Fruit fly (Drosophila melanogaster) whole organism, embryonic: ENCODE measurements around the gene CG4467.

ENCODE experiments used
- Asciz ChIP-seq: fragments of 200-800 bp; sonication (Bioruptor generic); optimal IDR thresholded peaks from 2 replicates; lab custom pipeline; 2017; ENCODE audit warnings: missing biosample characterization, mild to moderate bottlenecking, missing genetic modification characterization, missing genetic modification reagents
- CG10959 ChIP-seq: fragments of 200-800 bp; sonication (Bioruptor generic); IDR thresholded peaks from 2 replicates; pipeline ENCODE4 v1.3.6; 2022; ENCODE audit warnings: missing biosample characterization, missing genetic modification characterization
- CG12236 ChIP-seq: fragments of 200-800 bp; sonication (Bioruptor generic); optimal IDR thresholded peaks from 2 replicates; lab custom pipeline; 2016; ENCODE audit warnings: missing biosample characterization, missing genetic modification characterization
- CG12769 ChIP-seq: fragments of 200-800 bp; sonication (Bioruptor generic); optimal IDR thresholded peaks from 2 replicates; lab custom pipeline; 2019; ENCODE audit warnings: missing biosample characterization, mild to moderate bottlenecking, missing genetic modification characterization, moderate library complexity
- CG13296 ChIP-seq: fragments of 200-800 bp; sonication (Bioruptor generic); optimal IDR thresholded peaks from 3 replicates; lab custom pipeline; 2018; ENCODE audit warnings: missing biosample characterization, mild to moderate bottlenecking, missing genetic modification characterization
- CG13624 ChIP-seq: fragments of 200-800 bp; sonication (Bioruptor generic); optimal IDR thresholded peaks from 2 replicates; lab custom pipeline; 2016; ENCODE audit warnings: missing biosample characterization, missing genetic modification characterization
- CG15011 ChIP-seq: fragments of 200-800 bp; sonication (Bioruptor generic); optimal IDR thresholded peaks from 3 replicates; lab custom pipeline; 2018; ENCODE audit warnings: missing biosample characterization, mild to moderate bottlenecking, missing genetic modification characterization
- CG17359 ChIP-seq: fragments of 200-800 bp; sonication (Bioruptor generic); optimal IDR thresholded peaks from 3 replicates; lab custom pipeline; 2018; ENCODE audit warnings: missing biosample characterization, mild to moderate bottlenecking, missing genetic modification characterization, moderate library complexity
- CG42726 ChIP-seq: fragments of 200-800 bp; sonication (Bioruptor generic); IDR thresholded peaks from 2 replicates; pipeline ENCODE4 v1.3.6; 2022; ENCODE audit warnings: missing biosample characterization, missing genetic modification characterization; ENCODE audit not compliant: partially characterized antibody
- CG4854 ChIP-seq: fragments of 200-800 bp; sonication (Bioruptor generic); optimal IDR thresholded peaks from 2 replicates; lab custom pipeline; 2016; ENCODE audit warnings: missing biosample characterization, missing genetic modification characterization, inconsistent platforms
- CG5953 ChIP-seq: fragments of 200-800 bp; sonication (Bioruptor generic); IDR thresholded peaks from 2 replicates; pipeline ENCODE4 v1.3.6; 2022; ENCODE audit warnings: missing biosample characterization, missing genetic modification characterization
- CG6254 ChIP-seq: fragments of 200-800 bp; sonication (Bioruptor generic); optimal IDR thresholded peaks from 3 replicates; lab custom pipeline; 2017; ENCODE audit warnings: mild to moderate bottlenecking, missing biosample characterization, missing genetic modification reagents, missing genetic modification characterization
- CG7357 ChIP-seq: fragments of 200-800 bp; sonication (Bioruptor generic); IDR thresholded peaks from 3 replicates; pipeline ENCODE4 v1.3.6; 2022; ENCODE audit warnings: missing biosample characterization, missing genetic modification characterization
- CG7928 ChIP-seq: fragments of 200-800 bp; sonication (Bioruptor generic); optimal IDR thresholded peaks from 2 replicates; lab custom pipeline; 2017; ENCODE audit warnings: missing biosample characterization, mild to moderate bottlenecking, missing genetic modification characterization
- CG8290 ChIP-seq, 3 experiments: fragments of 200-800 bp; sonication (Bioruptor generic); optimal IDR thresholded peaks; 2 replicates each; lab custom pipeline; 2016 to 2019; ENCODE audit warnings: missing biosample characterization in 3 of 3, missing genetic modification characterization in 3 of 3, mild to moderate bottlenecking in 2 of 3, moderate library complexity in 1 of 3
- CG8359 ChIP-seq: fragments of 200-800 bp; sonication (Bioruptor generic); optimal IDR thresholded peaks from 2 replicates; lab custom pipeline; 2017; ENCODE audit warnings: missing biosample characterization, mild to moderate bottlenecking, missing genetic modification characterization, borderline replicate concordance
- CG9215 ChIP-seq: fragments of 200-800 bp; sonication (Bioruptor generic); IDR thresholded peaks from 2 replicates; pipeline ENCODE4 v1.3.6; 2022; ENCODE audit warnings: missing biosample characterization, missing genetic modification characterization
- CHES-1-like ChIP-seq: fragments of 200-800 bp; sonication (Bioruptor generic); optimal IDR thresholded peaks from 2 replicates; lab custom pipeline; 2016; ENCODE audit warnings: missing biosample characterization, missing genetic modification characterization
- Camta ChIP-seq: fragments of 200-800 bp; sonication (Bioruptor generic); optimal IDR thresholded peaks from 2 replicates; lab custom pipeline; 2016; ENCODE audit warnings: missing biosample characterization, missing genetic modification characterization
- D ChIP-seq, 2 experiments: fragments of 200-800 bp in 1 of 2; fragments of >200 bp in 1 of 2; sonication (Bioruptor generic) in 1 of 2; optimal IDR thresholded peaks; 2 replicates in 1 of 2; 3 replicates in 1 of 2; lab custom pipeline; 2017; ENCODE audit warnings: mild to moderate bottlenecking in 1 of 2, missing biosample characterization in 1 of 2, missing genetic modification characterization in 1 of 2, missing genetic modification reagents in 1 of 2
- D19A ChIP-seq: fragments of 200-800 bp; optimal IDR thresholded peaks from 3 replicates; lab custom pipeline; 2019; ENCODE audit warnings: missing biosample characterization, mild to moderate bottlenecking, missing genetic modification characterization, moderate library complexity
- Dip2 ChIP-seq: fragments of 200-800 bp; sonication (Bioruptor generic); IDR thresholded peaks from 2 replicates; pipeline ENCODE4 v1.3.6; 2022; ENCODE audit warnings: missing biosample characterization, missing genetic modification characterization
- Dll ChIP-seq: fragments of 200-800 bp; sonication (Bioruptor generic); IDR thresholded peaks from 4 replicates; pipeline ENCODE4 v1.3.6; 2022; ENCODE audit warnings: missing biosample characterization, missing genetic modification characterization; ENCODE audit not compliant: partially characterized antibody
- Oaz ChIP-seq: fragments of 200-800 bp; sonication (Bioruptor generic); IDR thresholded peaks from 2 replicates; pipeline ENCODE4 v1.3.6; 2022; ENCODE audit warnings: missing biosample characterization, missing genetic modification characterization
- Sox100B ChIP-seq: fragments of 200-800 bp; sonication (Bioruptor generic); optimal IDR thresholded peaks from 3 replicates; lab custom pipeline; 2018; ENCODE audit warnings: missing biosample characterization, mild to moderate bottlenecking, missing genetic modification characterization
- Sox102F ChIP-seq: fragments of 200-800 bp; sonication (Bioruptor generic); optimal IDR thresholded peaks from 2 replicates; lab custom pipeline; 2018; ENCODE audit warnings: missing biosample characterization, mild to moderate bottlenecking, missing genetic modification characterization, moderate library complexity
- Sry-δ ChIP-seq: fragments of 200-800 bp; sonication (Bioruptor generic); optimal IDR thresholded peaks from 2 replicates; lab custom pipeline; 2016; ENCODE audit warnings: missing biosample characterization, missing genetic modification characterization
- bbx ChIP-seq: fragments of 200-800 bp; sonication (Bioruptor generic); IDR thresholded peaks from 2 replicates; pipeline ENCODE4 v1.3.6; 2022; ENCODE audit warnings: missing biosample characterization, missing genetic modification characterization; ENCODE audit not compliant: partially characterized antibody
- chn ChIP-seq: fragments of 200-800 bp; sonication (Bioruptor generic); optimal IDR thresholded peaks from 2 replicates; lab custom pipeline; 2016; ENCODE audit warnings: missing biosample characterization, missing genetic modification characterization
- gfzf ChIP-seq: fragments of 200-800 bp; sonication (Bioruptor generic); optimal IDR thresholded peaks from 2 replicates; lab custom pipeline; 2016; ENCODE audit warnings: missing biosample characterization, mild to moderate bottlenecking, missing genetic modification characterization, moderate library complexity
- insv ChIP-seq, 2 experiments: fragments of 200-800 bp; sonication (Bioruptor generic); optimal IDR thresholded peaks; 3 replicates each; lab custom pipeline; 2016 to 2018; ENCODE audit warnings: missing biosample characterization in 2 of 2, missing genetic modification characterization in 2 of 2
- kah ChIP-seq: fragments of 200-800 bp; sonication (Bioruptor generic); optimal IDR thresholded peaks from 2 replicates; lab custom pipeline; 2018; ENCODE audit warnings: missing biosample characterization, mild to moderate bottlenecking, missing genetic modification characterization
- ken ChIP-seq: fragments of 200-800 bp; sonication (Bioruptor generic); IDR thresholded peaks from 3 replicates; pipeline ENCODE4 v1.3.6; 2022; ENCODE audit warnings: missing biosample characterization, missing genetic modification characterization
- kni ChIP-seq: fragments of 200-800 bp; sonication (Bioruptor generic); optimal IDR thresholded peaks from 3 replicates; lab custom pipeline; 2017; ENCODE audit warnings: mild to moderate bottlenecking, missing biosample characterization, missing genetic modification reagents, missing genetic modification characterization
- lov ChIP-seq, 2 experiments: fragments of 200-800 bp in 1 of 2; fragments of >200 bp in 1 of 2; sonication (Bioruptor generic) in 1 of 2; IDR thresholded peaks in 1 of 2; optimal IDR thresholded peaks in 1 of 2; 2 replicates in 1 of 2; 3 replicates in 1 of 2; pipeline versions ENCODE4 v1.3.6 to Lab custom; 2017 to 2022; ENCODE audit warnings: missing biosample characterization in 1 of 2, missing genetic modification characterization in 1 of 2
- mam ChIP-seq: fragments of 200-800 bp; sonication (Bioruptor generic); optimal IDR thresholded peaks from 3 replicates; lab custom pipeline; 2016; ENCODE audit warnings: missing biosample characterization, missing genetic modification characterization
- mld ChIP-seq: fragments of 200-800 bp; sonication (Bioruptor generic); IDR thresholded peaks from 3 replicates; pipeline ENCODE4 v1.3.6; 2022; ENCODE audit warnings: missing biosample characterization, missing genetic modification characterization; ENCODE audit not compliant: partially characterized antibody
- p53 ChIP-seq: fragments of 200-800 bp; sonication (Bioruptor generic); optimal IDR thresholded peaks from 2 replicates; lab custom pipeline; 2016; ENCODE audit warnings: missing biosample characterization, missing genetic modification characterization
- pfk ChIP-seq: fragments of 200-800 bp; sonication (Bioruptor generic); optimal IDR thresholded peaks from 2 replicates; lab custom pipeline; 2018; ENCODE audit warnings: missing biosample characterization, mild to moderate bottlenecking, missing genetic modification characterization, moderate library complexity
- pros ChIP-seq: fragments of 200-800 bp; sonication (Bioruptor generic); optimal IDR thresholded peaks from 3 replicates; lab custom pipeline; 2019; ENCODE audit warnings: missing biosample characterization, mild to moderate bottlenecking, missing genetic modification characterization, moderate library complexity
- sd ChIP-seq: fragments of 200-800 bp; sonication (Bioruptor generic); optimal IDR thresholded peaks from 3 replicates; lab custom pipeline; 2018; ENCODE audit warnings: missing biosample characterization, mild to moderate bottlenecking, missing genetic modification characterization, moderate library complexity
- sima ChIP-seq: fragments of 200-800 bp; sonication (Bioruptor generic); optimal IDR thresholded peaks from 2 replicates; lab custom pipeline; 2016; ENCODE audit warnings: missing biosample characterization, missing genetic modification characterization
- slou ChIP-seq: fragments of 200-800 bp; sonication (Bioruptor generic); optimal IDR thresholded peaks from 3 replicates; lab custom pipeline; 2016; ENCODE audit warnings: missing biosample characterization, missing genetic modification characterization
- so ChIP-seq: fragments of 200-800 bp; sonication (Bioruptor generic); IDR thresholded peaks from 3 replicates; pipeline ENCODE4 v1.3.6; 2022; ENCODE audit warnings: missing biosample characterization, missing genetic modification characterization
- sob ChIP-seq: fragments of 200-800 bp; sonication (Bioruptor generic); IDR thresholded peaks from 2 replicates; pipeline ENCODE4 v1.3.6; 2022; ENCODE audit warnings: missing biosample characterization, missing genetic modification characterization
- tap ChIP-seq: fragments of 200-800 bp; optimal IDR thresholded peaks from 3 replicates; lab custom pipeline; 2019; ENCODE audit warnings: missing biosample characterization, mild to moderate bottlenecking, missing genetic modification characterization, moderate library complexity
- toy ChIP-seq: fragments of 200-800 bp; sonication (Bioruptor generic); IDR thresholded peaks from 2 replicates; pipeline ENCODE4 v1.3.6; 2022; ENCODE audit warnings: missing biosample characterization, missing genetic modification characterization
- vnd ChIP-seq: fragments of 200-800 bp; sonication (Bioruptor generic); IDR thresholded peaks from 3 replicates; pipeline ENCODE4 v1.3.6; 2022; ENCODE audit warnings: missing biosample characterization, missing genetic modification characterization; ENCODE audit not compliant: partially characterized antibody

CG4467 gene

DNA sequence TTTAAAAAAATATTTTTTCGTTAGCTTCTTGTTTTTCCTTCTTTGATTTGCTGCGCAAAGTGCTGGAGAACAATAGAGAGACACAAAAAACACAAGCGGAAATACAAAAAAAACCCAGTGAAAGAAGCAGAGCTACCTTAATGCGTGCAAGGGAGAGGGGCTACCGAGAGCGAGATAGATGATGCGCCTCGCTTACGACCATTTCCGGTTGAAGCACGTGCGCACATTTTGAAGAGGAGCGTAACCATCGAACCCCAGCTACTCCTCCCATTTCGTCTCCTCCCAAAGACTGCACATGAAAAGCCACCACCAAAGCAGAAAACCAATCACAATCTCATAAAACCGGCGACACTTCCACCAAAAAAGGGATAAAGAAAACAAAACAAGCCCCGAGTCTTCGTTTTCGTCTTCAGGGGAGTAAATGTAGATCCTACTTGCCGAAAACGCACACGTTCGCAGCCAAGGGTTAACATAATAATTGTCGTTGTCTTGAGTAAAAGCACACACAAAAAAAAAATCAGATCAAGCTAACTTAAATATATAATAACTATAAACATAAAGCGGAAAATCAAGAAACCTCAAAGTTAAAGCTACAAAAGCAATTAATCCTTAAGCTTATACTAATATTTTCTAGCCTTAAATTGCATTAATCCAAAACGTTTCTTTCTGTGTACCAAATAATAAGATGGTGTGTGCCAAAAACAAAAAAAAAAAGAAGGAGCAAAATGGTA, 48.6 kb upstream of the CG4467 start (continued):
- TF ChIP-seq ken (GFP tag; lab: Robert Waterston, UW): no peak
- 0 out of 2 replicates have a peak, but pooled peaks have one; percentile 6 for TF ChIP-seq CG5953 (GFP tag; lab: Robert Waterston, UW)
- no peak for TF ChIP-seq Asciz (GFP tag; lab: Kevin White, UChicago)
- no peak for TF ChIP-seq tap (tag; lab: Kevin White, UChicago)
- no peak for TF ChIP-seq insv (GFP tag; optimal IDR thresholded peaks at IDR 0.05; lab: Kevin White, UChicago)
- no peak for TF ChIP-seq CG6254
- TF ChIP-seq Dll: no peak
- no peak for TF ChIP-seq kah (GFP tag; lab: Kevin White, UChicago)
- TF ChIP-seq toy (GFP tag; lab: Robert Waterston, UW): no peak
- TF ChIP-seq pros (GFP tag; lab: Kevin White, UChicago): peak; percentile 21
- no peak for TF ChIP-seq bbx
- no peak for TF ChIP-seq CG42726 (GFP tag; lab: Robert Waterston, UW)
- no peak for TF ChIP-seq CG7928 (GFP tag; lab: Kevin White, UChicago)
- TF ChIP-seq slou (GFP tag; lab: Kevin White, UChicago): no peak
- no peak for TF ChIP-seq Camta (GFP tag; lab: Kevin White, UChicago)
- no peak for TF ChIP-seq CG8290 (GFP tag; optimal IDR thresholded peaks at IDR 0.05; lab: Kevin White, UChicago)
- TF ChIP-seq CG8290 (tag; optimal IDR thresholded peaks at IDR 0.05; lab: Kevin White, UChicago): no peak
- TF ChIP-seq CG13624 (GFP tag; lab: Kevin White, UChicago): no peak
- TF ChIP-seq CG17359: peak; percentile 25
- TF ChIP-seq CG13296: no peak
- no peak for TF ChIP-seq gfzf (GFP tag; lab: Kevin White, UChicago)
- no peak for TF ChIP-seq Dip2 (GFP tag; lab: Robert Waterston, UW)
- no peak for TF ChIP-seq sd (tag; lab: Kevin White, UChicago)
- no peak for TF ChIP-seq CG7357
- TF ChIP-seq CG10959 (GFP tag; lab: Robert Waterston, UW): no peak
- TF ChIP-seq D (optimal IDR thresholded peaks at IDR 0.05; lab: Kevin White, UChicago): no peak
- no peak for TF ChIP-seq D (GFP tag; optimal IDR thresholded peaks at IDR 0.05; lab: Kevin White, UChicago)
- TF ChIP-seq sima (GFP tag; lab: Kevin White, UChicago): no peak
- no peak for TF ChIP-seq mld (GFP tag; lab: Robert Waterston, UW)
- TF ChIP-seq Sry-δ: no peak
- TF ChIP-seq CHES-1-like: no peak
- TF ChIP-seq so (GFP tag; lab: Robert Waterston, UW): no peak
- no peak; the same call in 1 of the 2 replicates for TF ChIP-seq CG9215 (GFP tag; lab: Robert Waterston, UW)
- TF ChIP-seq Oaz (GFP tag; lab: Robert Waterston, UW): no peak
- TF ChIP-seq CG12769 (tag; lab: Kevin White, UChicago): no peak
- no peak for TF ChIP-seq CG4854 (GFP tag; lab: Kevin White, UChicago)
- TF ChIP-seq Sox100B (GFP tag; lab: Kevin White, UChicago): no peak
- TF ChIP-seq D19A (tag; lab: Kevin White, UChicago): no peak
- no peak; the same call in 1 of the 2 replicates for TF ChIP-seq sob (GFP tag; lab: Robert Waterston, UW)
- TF ChIP-seq lov (optimal IDR thresholded peaks at IDR 0.05; lab: Kevin White, UChicago): no peak
- no peak for TF ChIP-seq lov (GFP tag; IDR thresholded peaks at IDR 0.05; lab: Robert Waterston, UW)
- TF ChIP-seq chn (GFP tag; lab: Kevin White, UChicago): no peak
- no peak for TF ChIP-seq CG12236 (GFP tag; lab: Kevin White, UChicago)
- peak; percentile 55 for TF ChIP-seq Sox102F (GFP tag; lab: Kevin White, UChicago)
- no peak for TF ChIP-seq vnd (GFP tag; lab: Robert Waterston, UW)
- peak; percentile 71 for TF ChIP-seq kni (GFP tag; lab: Kevin White, UChicago)
- no peak for TF ChIP-seq pfk (GFP tag; lab: Kevin White, UChicago)
- no peak for TF ChIP-seq mam (GFP tag; lab: Kevin White, UChicago)
- no peak for TF ChIP-seq CG15011 (GFP tag; lab: Kevin White, UChicago)
- no peak for TF ChIP-seq CG8359 (GFP tag; lab: Kevin White, UChicago)
- TF ChIP-seq p53 (GFP tag; lab: Kevin White, UChicago): no peak
